Worm (Caenorhabditis elegans): Measurements from ENCODE around the gene sri-46.

sri-46 gene

ce11 chrII:695079-695478 is 24.2 kb upstream of the sri-46 start:
- TF ChIP-seq lir-1 (GFP tag; conservative IDR thresholded peaks at IDR 0.05) (0 out of 2 replicates have a peak, but pooled peaks have one; percentile 19), attf-3 (GFP tag; conservative IDR thresholded peaks at IDR 0.05) (0 out of 2 replicates have a peak, but pooled peaks have one; percentile 53), madf-3 (GFP tag; IDR thresholded peaks at IDR 0.05) (peak; percentile 76), sea-2 (GFP tag; IDR thresholded peaks at IDR 0.05) (peak; percentile 72; the same call in 1 of the 2 replicates), bed-1 (GFP tag; IDR thresholded peaks at IDR 0.05) (peak; percentile 93; the same call in 1 of the 2 replicates), ceh-91 (GFP tag; IDR thresholded peaks at IDR 0.05) (peak; percentile 72; the same call in 1 of the 2 replicates), cebp-2 (GFP tag; IDR thresholded peaks at IDR 0.05) (peak; percentile 58; the same call in 1 of the 2 replicates), lin-26 (GFP tag; IDR thresholded peaks at IDR 0.05) (0 out of 2 replicates have a peak, but pooled peaks have one; percentile 56), ztf-28 (GFP tag; IDR thresholded peaks at IDR 0.05) (peak; percentile 86), ztf-25 (GFP tag; IDR thresholded peaks at IDR 0.05) (peak; percentile 81), aptf-3 (GFP tag; IDR thresholded peaks at IDR 0.05) (peak; percentile 91), nfyb-1 (GFP tag; IDR thresholded peaks at IDR 0.05) (peak; percentile 68), egl-18 (GFP tag; IDR thresholded peaks at IDR 0.05) (0 out of 2 replicates have a peak, but pooled peaks have one; percentile 37), nhr-120 (GFP tag; IDR thresholded peaks at IDR 0.05) (0 out of 2 replicates have a peak, but pooled peaks have one; percentile 75), D2030.7 (GFP tag; IDR thresholded peaks at IDR 0.05) (peak; percentile 54), B0019.2 (GFP tag; conservative IDR thresholded peaks at IDR 0.05) (0 out of 2 replicates have a peak, but pooled peaks have one; percentile 32), attf-6 (GFP tag; IDR thresholded peaks at IDR 0.05) (peak; percentile 52; the same call in 1 of the 2 replicates), F33H1.4 (GFP tag; IDR thresholded peaks at IDR 0.05) (peak; percentile 77), ceh-58 (GFP tag; IDR thresholded peaks at IDR 0.05) (peak; percentile 74; the same call in 1 of the 2 replicates), Y79H2A.3 (GFP tag; conservative IDR thresholded peaks at IDR 0.05) (peak; percentile 52; the same call in 1 of the 2 replicates), ztf-6 (GFP tag; IDR thresholded peaks at IDR 0.05) (peak; percentile 54; the same call in 1 of the 2 replicates), pbrm-1 (GFP tag; IDR thresholded peaks at IDR 0.05) (0 out of 2 replicates have a peak, but pooled peaks have one; percentile 30), F37B4.10 (GFP tag; IDR thresholded peaks at IDR 0.05) (peak; percentile 90; the same call in 1 of the 2 replicates), C17E4.6 (GFP tag; IDR thresholded peaks at IDR 0.05) (0 out of 2 replicates have a peak, but pooled peaks have one; percentile 42), madf-8 (GFP tag; conservative IDR thresholded peaks at IDR 0.05) (peak; percentile 22; the same call in 1 of the 2 replicates)

- no peak for TF ChIP-seq mxl-1 (tag; optimal IDR thresholded peaks at IDR 0.05)
- no peak for TF ChIP-seq ZK185.1 (tag; optimal IDR thresholded peaks at IDR 0.05; ENCODE audit: poor library complexity, severe bottlenecking)
- TF ChIP-seq nhr-80 (tag; optimal IDR thresholded peaks at IDR 0.05) = no peak
- no peak for TF ChIP-seq cebp-2 (GFP tag; IDR thresholded peaks at IDR 0.05)
- TF ChIP-seq cebp-1 (GFP tag; IDR thresholded peaks at IDR 0.05) = no peak
- TF ChIP-seq cebp-1 (tag; optimal IDR thresholded peaks at IDR 0.05) = no peak
- TF ChIP-seq Y67H2A.10 (GFP tag; conservative IDR thresholded peaks at IDR 0.05) = no peak
- TF ChIP-seq ztf-22 (GFP tag; optimal IDR thresholded peaks at IDR 0.05) = no peak
- no peak for TF ChIP-seq athp-1 (tag; optimal IDR thresholded peaks at IDR 0.05)
- no peak for TF ChIP-seq ztf-3 (GFP tag; optimal IDR thresholded peaks at IDR 0.05)
- TF ChIP-seq ztf-26 (tag; optimal IDR thresholded peaks at IDR 0.05) = no peak
- no peak for TF ChIP-seq die-1 (tag; optimal IDR thresholded peaks at IDR 0.05)
- no peak for TF ChIP-seq aptf-2 (GFP tag; conservative IDR thresholded peaks at IDR 0.05)
- TF ChIP-seq nfya-1 (tag; optimal IDR thresholded peaks at IDR 0.05; ENCODE audit: borderline replicate concordance, insufficient read depth) = no peak
- TF ChIP-seq mel-28 (tag; optimal IDR thresholded peaks at IDR 0.05; ENCODE audit: borderline replicate concordance) = no peak
- TF ChIP-seq attf-6 (GFP tag; IDR thresholded peaks at IDR 0.05) = no peak
- no peak for TF ChIP-seq ztf-25 (GFP tag; IDR thresholded peaks at IDR 0.05)
These were observed 20.6 kb upstream of the sri-46 start, which contains the start of gene T02H6.3 for ce11 chrII:691550-691949. Gene T02H6.3, plus strand, starts transcription at chrII:691850.
